Worm (Caenorhabditis elegans) whole organism, mixed stage, embryonic: ENCODE data around the gene C16D9.4.

ENCODE experiments used
- bed-3 ChIP-seq: fragments of 200-800 bp; sonication (Bioruptor generic); optimal IDR thresholded peaks from 3 replicates; lab custom pipeline; 2018; ENCODE audit warnings: mild to moderate bottlenecking, missing genetic modification characterization, moderate library complexity, missing compliant biosample characterization
- blmp-1 ChIP-seq: fragments of 150-350 bp; optimal IDR thresholded peaks from 2 replicates; lab custom pipeline; 2014; ENCODE audit warnings: missing biosample characterization, missing genetic modification characterization
- ceh-39 ChIP-seq: fragments of 150-350 bp; optimal IDR thresholded peaks from 2 replicates; lab custom pipeline; 2014; ENCODE audit warnings: missing biosample characterization, missing genetic modification characterization
- ceh-43 ChIP-seq: fragments of 200-800 bp; sonication (Bioruptor generic); optimal IDR thresholded peaks from 2 replicates; lab custom pipeline; 2018; ENCODE audit warnings: mild to moderate bottlenecking, missing genetic modification characterization, moderate library complexity, missing compliant biosample characterization
- ceh-83 ChIP-seq: fragments of 200-800 bp; sonication (Bioruptor generic); optimal IDR thresholded peaks from 2 replicates; lab custom pipeline; 2018; ENCODE audit warnings: mild to moderate bottlenecking, missing genetic modification characterization, missing compliant biosample characterization
- ces-1 ChIP-seq: fragments of 150-350 bp; optimal IDR thresholded peaks from 2 replicates; lab custom pipeline; 2014; ENCODE audit warnings: missing biosample characterization, missing genetic modification reagents, missing genetic modification characterization
- cnd-1 ChIP-seq: fragments of 200-800 bp; sonication (Bioruptor generic); optimal IDR thresholded peaks from 2 replicates; lab custom pipeline; 2018; ENCODE audit warnings: mild to moderate bottlenecking, missing genetic modification characterization, missing compliant biosample characterization
- drap-1 ChIP-seq: fragments of 200-800 bp; sonication (Bioruptor generic); optimal IDR thresholded peaks from 3 replicates; lab custom pipeline; 2018; ENCODE audit warnings: mild to moderate bottlenecking, missing genetic modification characterization, missing compliant biosample characterization
- elt-1 ChIP-seq: sonication (generic microtip); optimal IDR thresholded peaks from 2 replicates; lab custom pipeline; 2017; ENCODE audit warnings: missing genetic modification characterization, mild to moderate bottlenecking, missing compliant biosample characterization, antibody characterized with exemption, moderate library complexity, borderline replicate concordance; ENCODE audit not compliant: insufficient read depth
- elt-3 ChIP-seq: fragments of 150-350 bp; optimal IDR thresholded peaks from 2 replicates; lab custom pipeline; 2014; ENCODE audit warnings: missing biosample characterization, missing genetic modification characterization
- flh-1 ChIP-seq: fragments of 200-800 bp; sonication (Bioruptor generic); optimal IDR thresholded peaks from 2 replicates; lab custom pipeline; 2018; ENCODE audit warnings: mild to moderate bottlenecking, missing genetic modification characterization, moderate library complexity, missing compliant biosample characterization
- ham-2 ChIP-seq: fragments of 200-800 bp; sonication (Bioruptor generic); optimal IDR thresholded peaks from 2 replicates; lab custom pipeline; 2018; ENCODE audit warnings: mild to moderate bottlenecking, missing genetic modification characterization, missing compliant biosample characterization
- lin-13 ChIP-seq: fragments of 150-350 bp; optimal IDR thresholded peaks from 2 replicates; lab custom pipeline; 2014; ENCODE audit warnings: missing biosample characterization, missing genetic modification characterization
- lin-32 ChIP-seq: fragments of 200-800 bp; sonication (Bioruptor generic); optimal IDR thresholded peaks from 2 replicates; lab custom pipeline; 2018; ENCODE audit warnings: mild to moderate bottlenecking, missing genetic modification characterization, missing compliant biosample characterization
- mab-5 ChIP-seq: fragments of 150-350 bp; optimal IDR thresholded peaks from 2 replicates; lab custom pipeline; 2014; ENCODE audit warnings: missing biosample characterization, missing genetic modification characterization
- mep-1 ChIP-seq: fragments of 150-350 bp; optimal IDR thresholded peaks from 2 replicates; lab custom pipeline; 2017; ENCODE audit warnings: missing biosample characterization, missing genetic modification reagents, missing genetic modification characterization, inconsistent platforms
- mls-2 ChIP-seq: sonication (generic microtip); optimal IDR thresholded peaks from 2 replicates; lab custom pipeline; 2016; ENCODE audit warnings: mild to moderate bottlenecking, missing genetic modification characterization, moderate library complexity, missing compliant biosample characterization
- nhr-12 ChIP-seq: fragments of 150-350 bp; optimal IDR thresholded peaks from 2 replicates; lab custom pipeline; 2014; ENCODE audit warnings: missing biosample characterization, missing genetic modification characterization
- nhr-2 ChIP-seq: fragments of 150-350 bp; optimal IDR thresholded peaks from 2 replicates; lab custom pipeline; 2014; ENCODE audit warnings: missing biosample characterization, missing genetic modification characterization
- nhr-237 ChIP-seq: fragments of 150-350 bp; optimal IDR thresholded peaks from 2 replicates; lab custom pipeline; 2014; ENCODE audit warnings: missing biosample characterization, missing genetic modification characterization
- nhr-28 ChIP-seq: fragments of 150-350 bp; optimal IDR thresholded peaks from 2 replicates; lab custom pipeline; 2014; ENCODE audit warnings: missing biosample characterization, missing genetic modification characterization
- pha-4 ChIP-seq: fragments of 150-350 bp; optimal IDR thresholded peaks from 2 replicates; lab custom pipeline; 2018; ENCODE audit warnings: missing biosample characterization, missing genetic modification reagents, missing genetic modification characterization
- sem-2 ChIP-seq: fragments of 200-800 bp; sonication (Bioruptor generic); optimal IDR thresholded peaks from 2 replicates; lab custom pipeline; 2018; ENCODE audit warnings: mild to moderate bottlenecking, missing genetic modification characterization, missing compliant biosample characterization
- sptf-1 ChIP-seq: sonication (generic microtip); optimal IDR thresholded peaks from 2 replicates; lab custom pipeline; 2017; ENCODE audit warnings: mild to moderate bottlenecking, missing genetic modification characterization, moderate library complexity, missing compliant biosample characterization
- tbx-8 ChIP-seq: fragments of 200-800 bp; sonication (Bioruptor generic); optimal IDR thresholded peaks from 2 replicates; lab custom pipeline; 2018; ENCODE audit warnings: mild to moderate bottlenecking, missing genetic modification characterization, moderate library complexity, missing compliant biosample characterization
- unc-120 ChIP-seq: sonication (generic microtip); optimal IDR thresholded peaks from 2 replicates; lab custom pipeline; 2017; ENCODE audit warnings: missing genetic modification characterization, missing compliant biosample characterization; ENCODE audit not compliant: poor library complexity, severe bottlenecking
- unc-39 ChIP-seq: fragments of 150-350 bp; optimal IDR thresholded peaks from 2 replicates; lab custom pipeline; 2014; ENCODE audit warnings: missing biosample characterization, missing genetic modification characterization
- unc-62 ChIP-seq: fragments of 150-350 bp; optimal IDR thresholded peaks from 2 replicates; lab custom pipeline; 2014; ENCODE audit warnings: missing biosample characterization, missing genetic modification reagents, missing genetic modification characterization
- zip-8 ChIP-seq: fragments of 150-350 bp; optimal IDR thresholded peaks from 2 replicates; lab custom pipeline; 2014; ENCODE audit warnings: missing biosample characterization, missing genetic modification characterization
- ztf-11 ChIP-seq: fragments of 150-350 bp; optimal IDR thresholded peaks from 2 replicates; lab custom pipeline; 2014; ENCODE audit warnings: missing biosample characterization, missing genetic modification characterization

C16D9.4 gene

DNA sequence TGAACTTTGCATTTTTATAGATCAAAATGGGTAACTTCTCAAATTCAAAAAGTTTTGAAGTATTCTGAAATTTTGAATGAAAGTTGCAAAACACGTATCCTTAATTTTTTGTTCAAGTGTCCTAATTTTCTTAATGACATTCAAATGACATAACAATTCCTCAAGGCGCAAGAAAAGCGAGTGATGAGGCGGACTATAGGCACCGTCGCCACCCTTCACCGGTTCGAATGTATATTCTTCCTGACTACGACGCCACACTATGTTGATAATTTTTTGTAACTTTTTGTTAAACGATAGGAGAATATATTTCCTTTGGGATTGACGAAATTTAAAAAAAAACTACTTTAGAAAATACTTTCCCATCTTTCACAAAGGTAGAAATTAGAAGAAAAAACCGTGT is 38.9 kb upstream of the C16D9.4 start:
- TF ChIP-seq ceh-39 (no peak), cnd-1 (tag; lab: Kevin White, UChicago) (no peak), ceh-83 (GFP tag; lab: Kevin White, UChicago) (no peak), ham-2 (no peak)

DNA sequence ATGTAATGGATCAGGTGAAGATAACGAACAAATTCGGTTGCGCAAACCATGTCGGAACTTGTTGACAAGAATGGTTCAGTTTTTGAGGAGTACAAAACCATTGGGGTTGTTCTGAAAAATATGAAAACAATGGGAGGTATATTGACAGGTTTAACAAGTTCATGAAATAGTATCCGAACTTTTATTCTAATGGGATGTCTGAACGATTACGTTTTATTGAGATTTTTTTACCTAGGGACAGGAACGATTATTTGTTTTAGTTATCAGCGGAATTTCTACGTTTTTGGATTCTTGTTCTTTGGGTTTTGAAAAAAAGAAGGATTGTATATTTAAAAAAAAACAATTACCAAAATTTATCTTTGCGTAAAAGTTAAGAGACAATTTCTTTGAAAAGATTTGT is 38.1 kb upstream of the C16D9.4 start, which contains the start of gene str-135:
Gene str-135, minus strand, starts transcription at position 101 of the 400 bp plus-strand sequence.
- TF ChIP-seq zip-8 (tag; lab: Kevin White, UChicago) (no peak), ceh-83 (GFP tag; lab: Kevin White, UChicago) (no peak), ceh-43 (GFP tag; lab: Kevin White, UChicago) (no peak), ztf-11 (tag; lab: Kevin White, UChicago) (no peak), mls-2 (no peak), nhr-237 (no peak), sem-2 (GFP tag; lab: Kevin White, UChicago) (no peak), nhr-28 (tag; lab: Kevin White, UChicago) (no peak), lin-32 (GFP tag; lab: Kevin White, UChicago) (no peak), elt-3 (tag; lab: Kevin White, UChicago) (no peak), unc-62 (GFP tag; lab: Kevin White, UChicago) (no peak), bed-3 (no peak), mep-1 (no peak), sptf-1 (tag; lab: Kevin White, UChicago) (no peak), flh-1 (GFP tag; lab: Kevin White, UChicago) (no peak), unc-39 (tag; lab: Kevin White, UChicago) (no peak), lin-13 (no peak), elt-1 (tag; lab: Kevin White, UChicago) (no peak)
- TF ChIP-seq, all 35 proteins: peak for 0

DNA sequence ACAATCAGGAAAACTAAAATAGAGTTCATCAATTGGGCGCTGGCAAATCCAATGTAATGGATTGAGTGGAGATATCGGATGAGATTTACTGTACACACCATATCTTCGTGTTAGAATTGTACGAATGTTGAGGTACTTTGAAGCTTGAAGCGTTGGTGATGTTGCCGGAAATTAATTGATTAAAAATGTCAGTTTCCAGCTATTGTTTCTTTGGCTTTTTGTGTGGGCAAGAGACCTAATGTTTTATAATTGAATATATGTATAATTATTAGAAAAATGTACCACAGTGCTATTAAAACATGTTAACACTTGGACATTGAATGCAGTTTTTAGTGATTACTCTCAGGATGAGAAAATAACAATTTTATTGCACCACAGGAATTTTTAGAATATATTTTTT is 36.1 kb upstream of the C16D9.4 start, which contains the start of gene str-136:
Gene str-136, minus strand, starts transcription at position 101 of the 400 bp plus-strand sequence.
- TF ChIP-seq nhr-28 (tag; lab: Kevin White, UChicago) (no peak), blmp-1 (no peak), ceh-39 (no peak), mab-5 (tag; lab: Kevin White, UChicago) (no peak), bed-3 (no peak), elt-1 (tag; lab: Kevin White, UChicago) (no peak), elt-3 (tag; lab: Kevin White, UChicago) (no peak)

DNA sequence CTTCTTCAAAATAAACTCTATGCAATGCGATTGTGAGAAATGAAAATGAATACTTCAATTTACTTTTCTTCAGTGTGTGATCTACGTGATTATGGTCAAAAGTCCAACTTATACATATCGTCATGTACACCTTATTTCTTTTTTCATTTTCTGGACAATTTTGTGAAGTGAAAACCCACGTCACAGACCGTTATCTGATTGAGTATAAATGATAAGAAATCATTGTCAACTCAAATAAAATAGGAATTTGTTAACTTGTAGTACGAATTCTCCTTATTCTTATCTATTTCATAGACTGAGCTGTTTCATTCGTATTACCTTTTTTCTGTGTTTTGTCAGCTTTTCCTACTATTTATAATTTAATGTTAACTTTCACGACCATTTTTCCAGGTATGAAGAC is 29.3 kb upstream of the C16D9.4 start, which contains the start of gene asp-5:
Gene asp-5, plus strand, starts transcription at position 391 of the 400 bp plus-strand sequence.
- TF ChIP-seq lin-32 (GFP tag; lab: Kevin White, UChicago) (no peak), lin-13 (no peak), elt-3 (tag; lab: Kevin White, UChicago) (no peak), nhr-12 (tag; lab: Kevin White, UChicago) (no peak), unc-39 (tag; lab: Kevin White, UChicago) (no peak), cnd-1 (tag; lab: Kevin White, UChicago) (no peak), ces-1 (no peak), ceh-83 (GFP tag; lab: Kevin White, UChicago) (no peak), mep-1 (no peak), mls-2 (no peak)

DNA sequence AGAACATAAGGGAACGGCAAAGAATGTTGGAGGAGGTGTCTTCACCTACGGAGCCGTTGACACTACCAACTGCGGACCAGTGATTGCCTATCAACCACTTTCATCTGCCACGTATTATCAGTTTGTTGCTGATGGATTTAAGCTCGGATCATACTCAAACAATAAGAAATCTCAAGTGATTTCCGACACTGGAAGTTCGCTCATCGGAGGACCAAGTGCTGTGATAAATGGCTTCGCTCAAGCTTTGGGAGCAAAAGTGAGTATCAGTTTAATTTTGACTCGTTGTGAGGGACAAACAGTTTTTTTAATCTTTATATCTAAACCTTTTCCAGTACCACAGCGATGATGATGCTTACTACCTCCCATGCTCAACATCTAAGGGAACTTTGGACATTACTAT is 28.7 kb upstream of the C16D9.4 start:
- no peak for TF ChIP-seq drap-1 (GFP tag; lab: Kevin White, UChicago)
- no peak for TF ChIP-seq pha-4 (tag; lab: Kevin White, UChicago)
- no peak for TF ChIP-seq ceh-83 (GFP tag; lab: Kevin White, UChicago)
- no peak for TF ChIP-seq unc-39 (tag; lab: Kevin White, UChicago)
- no peak for TF ChIP-seq ham-2
- TF ChIP-seq ces-1, result no peak
- TF ChIP-seq nhr-2 (tag; lab: Kevin White, UChicago), result no peak
- no peak for TF ChIP-seq tbx-8
- no peak for TF ChIP-seq mls-2
- no peak for TF ChIP-seq unc-120 (tag; lab: Kevin White, UChicago)
- TF ChIP-seq lin-13, result no peak
- no peak for TF ChIP-seq mab-5 (tag; lab: Kevin White, UChicago)
- TF ChIP-seq flh-1 (GFP tag; lab: Kevin White, UChicago), result no peak
